Worm (Caenorhabditis elegans): ENCODE results near the gene aexr-1.

DNA sequence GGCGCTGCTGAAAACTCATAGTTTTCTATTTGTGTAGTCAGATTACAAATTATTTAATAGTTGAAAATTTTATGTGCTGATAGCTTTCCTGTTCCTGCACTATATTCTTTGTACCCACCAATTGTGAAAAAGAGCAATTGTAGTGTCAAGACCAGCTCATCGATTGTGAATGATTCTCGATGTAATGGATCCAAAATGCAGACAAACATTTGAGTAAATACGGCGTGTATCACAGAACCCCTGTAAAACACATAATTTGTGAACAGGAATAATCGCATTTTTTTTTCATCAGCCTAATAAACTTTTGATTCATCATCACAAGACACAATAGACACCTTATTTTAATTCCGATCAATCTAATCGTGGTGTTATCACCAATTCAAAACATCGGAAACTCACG is 27.2 kb upstream of the aexr-1 start:
- TF ChIP-seq B0310.2 (tag; optimal IDR thresholded peaks at IDR 0.05) (no peak), ama-1 (optimal IDR thresholded peaks at IDR 0.05) (no peak), pes-1 (GFP tag; IDR thresholded peaks at IDR 0.05) (no peak)
